Fruit fly (Drosophila melanogaster): ENCODE data around the gene CG10713.

Gene CG10713

DNA sequence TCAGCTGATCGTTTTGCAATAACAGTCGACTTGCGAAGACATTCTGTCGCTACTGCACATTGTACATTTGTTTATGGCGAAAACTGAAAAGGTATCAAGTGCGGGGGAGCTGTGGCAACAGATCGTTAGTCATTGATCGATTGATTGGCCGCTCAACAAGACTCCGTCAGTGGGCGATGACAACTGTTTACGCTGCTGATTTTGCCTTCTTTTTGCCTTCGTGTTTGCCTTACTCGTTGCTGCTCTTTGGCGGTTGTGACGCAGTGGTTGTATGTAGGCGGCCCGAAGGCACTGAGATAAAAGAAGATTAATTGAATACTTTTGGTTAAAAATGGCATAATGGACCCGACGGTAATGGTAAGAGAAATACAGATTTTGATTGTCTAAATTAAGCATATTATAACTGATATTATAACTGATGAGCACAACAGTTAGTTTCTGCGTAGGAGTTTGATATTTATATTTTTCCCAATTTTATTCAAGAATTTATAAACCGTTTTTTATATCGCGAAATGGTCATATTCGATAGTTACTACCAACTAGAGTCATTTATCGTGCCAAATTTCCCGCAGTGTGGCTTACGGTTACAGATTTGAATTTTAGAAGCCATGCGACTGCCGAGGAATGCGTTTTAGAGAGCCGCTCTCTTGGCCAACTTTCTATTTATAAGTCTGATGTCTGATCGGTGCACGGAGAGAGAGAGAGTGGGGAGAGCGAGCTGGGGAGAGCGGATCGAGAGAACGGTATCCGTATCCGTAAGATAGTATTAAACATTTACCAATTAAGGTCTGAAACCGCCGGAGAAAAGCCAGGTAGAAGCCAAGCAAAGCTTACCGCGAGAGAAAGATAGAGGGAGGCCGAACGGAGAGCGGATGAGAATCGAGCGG lies 41.8 kb upstream of the CG10713 start (continued):
- TF ChIP-seq GATAe (GFP tag; conservative IDR thresholded peaks at IDR 0.05) (peak; percentile 13; the same call in 1 of the 2 replicates), CG11560 (tag; IDR thresholded peaks at IDR 0.05) (peak; percentile 66), gce (GFP tag; IDR thresholded peaks at IDR 0.05) (peak; percentile 77), Bteb2 (GFP tag; optimal IDR thresholded peaks at IDR 0.05) (peak; percentile 64), CG15696 (tag; optimal IDR thresholded peaks at IDR 0.05) (peak; percentile 39), zf30C (GFP tag; optimal IDR thresholded peaks at IDR 0.05) (peak; percentile 61), Dip3 (GFP tag; optimal IDR thresholded peaks at IDR 0.05) (peak; percentile 76), schlank (tag; optimal IDR thresholded peaks at IDR 0.05) (peak; percentile 63), peb (GFP tag; IDR thresholded peaks at IDR 0.05) (peak; percentile 58; the same call in 1 of the 2 replicates), btn (GFP tag; optimal IDR thresholded peaks at IDR 0.05) (no peak), grn (GFP tag; optimal IDR thresholded peaks at IDR 0.05) (peak; percentile 21), danr (GFP tag; IDR thresholded peaks at IDR 0.05) (peak; percentile 82), Ets65A (GFP tag) (peak; percentile 84), kay (GFP tag; optimal IDR thresholded peaks at IDR 0.05) (peak; percentile 81), ato (GFP tag; IDR thresholded peaks at IDR 0.05; ENCODE audit: partially characterized antibody) (no peak), H15 (GFP tag; IDR thresholded peaks at IDR 0.05) (peak; percentile 78), chif (GFP tag; optimal IDR thresholded peaks at IDR 0.05) (peak; percentile 56 to 66), ssp (GFP tag; IDR thresholded peaks at IDR 0.05) (peak; percentile 82), unc-4 (GFP tag; IDR thresholded peaks at IDR 0.05; ENCODE audit: partially characterized antibody) (peak; percentile 64; the same call in 1 of the 2 replicates), Stat92E (GFP tag; optimal IDR thresholded peaks at IDR 0.05) (no peak), B-H2 (GFP tag; optimal IDR thresholded peaks at IDR 0.05) (peak; percentile 65), otp (GFP tag; IDR thresholded peaks at IDR 0.05) (peak; percentile 56; the same call in 2 of the 3 replicates), CG3726 (GFP tag; IDR thresholded peaks at IDR 0.05) (peak; percentile 60; the same call in 2 of the 3 replicates), Mad (GFP tag; optimal IDR thresholded peaks at IDR 0.05) (peak; percentile 66), dmrt11E (tag; optimal IDR thresholded peaks at IDR 0.05) (peak; percentile 66), stwl (tag; optimal IDR thresholded peaks at IDR 0.05) (no peak), CG18619 (GFP tag; optimal IDR thresholded peaks at IDR 0.05) (peak; percentile 93), BtbVII (GFP tag; optimal IDR thresholded peaks at IDR 0.05) (peak; percentile 92), Side (GFP tag; optimal IDR thresholded peaks at IDR 0.05) (peak; percentile 66), Atf-2 (GFP tag; optimal IDR thresholded peaks at IDR 0.05) (peak; percentile 32), da (GFP tag; optimal IDR thresholded peaks at IDR 0.05) (peak; percentile 28), CG2129 (GFP tag; IDR thresholded peaks at IDR 0.05; ENCODE audit: partially characterized antibody) (0 out of 2 replicates have a peak, but pooled peaks have one; percentile 21), Spps (tag; optimal IDR thresholded peaks at IDR 0.05) (peak; percentile 68), CG7963 (GFP tag; IDR thresholded peaks at IDR 0.05; ENCODE audit: partially characterized antibody) (no peak), Opbp (GFP tag; IDR thresholded peaks at IDR 0.05; ENCODE audit: partially characterized antibody) (no peak), CG17829 (tag; optimal IDR thresholded peaks at IDR 0.05) (peak; percentile 92), CG8765 (GFP tag; IDR thresholded peaks at IDR 0.05) (no peak), prd (optimal IDR thresholded peaks at IDR 0.05) (no peak), prd (GFP tag; IDR thresholded peaks at IDR 0.05) (peak; percentile 86), HLH4C (GFP tag; IDR thresholded peaks at IDR 0.05; ENCODE audit: partially characterized antibody) (no peak), CG2202 (tag; optimal IDR thresholded peaks at IDR 0.05) (peak; percentile 71), tin (GFP tag; optimal IDR thresholded peaks at IDR 0.05) (peak; percentile 87), crc (GFP tag; optimal IDR thresholded peaks at IDR 0.05) (peak; percentile 22), CG30020 (tag; optimal IDR thresholded peaks at IDR 0.05) (peak; percentile 50), so (GFP tag; IDR thresholded peaks at IDR 0.05) (peak; percentile 68; the same call in 2 of the 3 replicates), NC2β (GFP tag; optimal IDR thresholded peaks at IDR 0.05) (peak; percentile 20), slou (GFP tag; optimal IDR thresholded peaks at IDR 0.05) (peak; percentile 67), Hmx (GFP tag; optimal IDR thresholded peaks at IDR 0.05) (peak; percentile 83), CG10654 (GFP tag; optimal IDR thresholded peaks at IDR 0.05) (peak; percentile 84)
